Worm (Caenorhabditis elegans) whole organism, L1 larva: ENCODE data around the gene T02H6.7.

ENCODE experiments used
- ama-1 ChIP-seq: fragments of 150-350 bp; optimal IDR thresholded peaks from 2 replicates; lab custom pipeline; 2014
- efl-1 ChIP-seq, 4 experiments: fragments of 150-350 bp; optimal IDR thresholded peaks in 3 of 4; peaks in 1 of 4; 1 replicate in 1 of 4; 2 replicates in 3 of 4; lab custom pipeline; 2014; ENCODE audit warnings: missing biosample characterization in 2 of 4, missing genetic modification characterization in 2 of 4, missing genetic modification reagents in 2 of 4
- mef-2 ChIP-seq: fragments of 150-350 bp; optimal IDR thresholded peaks from 2 replicates; lab custom pipeline; 2014; ENCODE audit warnings: missing biosample characterization, missing genetic modification characterization
- mep-1 ChIP-seq: fragments of 150-350 bp; optimal IDR thresholded peaks from 2 replicates; lab custom pipeline; 2014; ENCODE audit warnings: missing biosample characterization, missing genetic modification characterization
- nhr-237 ChIP-seq: fragments of 150-350 bp; optimal IDR thresholded peaks from 2 replicates; lab custom pipeline; 2014; ENCODE audit warnings: missing biosample characterization, missing genetic modification characterization
- nhr-76 ChIP-seq: sonication (generic microtip); optimal IDR thresholded peaks from 2 replicates; lab custom pipeline; 2017; ENCODE audit warnings: missing biosample characterization, missing genetic modification characterization
- nhr-77 ChIP-seq: fragments of 150-350 bp; optimal IDR thresholded peaks from 2 replicates; lab custom pipeline; 2014; ENCODE audit warnings: missing biosample characterization, missing genetic modification characterization
- skn-1 ChIP-seq: fragments of 150-350 bp; optimal IDR thresholded peaks from 2 replicates; lab custom pipeline; 2014; ENCODE audit warnings: missing biosample characterization, missing genetic modification characterization
- snpc-4 ChIP-seq: fragments of 150-350 bp; optimal IDR thresholded peaks from 2 replicates; lab custom pipeline; 2014; ENCODE audit warnings: missing biosample characterization, missing genetic modification characterization

- TF ChIP-seq snpc-4 (tag; lab: Kevin White, UChicago): no peak
- no peak for TF ChIP-seq nhr-237 (tag; lab: Kevin White, UChicago)
- TF ChIP-seq efl-1 (optimal IDR thresholded peaks at IDR 0.05; lab: Kevin White, UChicago): no peak
- peak in 1 of 2 experiments; percentile 54 for TF ChIP-seq efl-1 (GFP tag; optimal IDR thresholded peaks at IDR 0.05 in 1 of 2; lab: Kevin White, UChicago)
- no peak for TF ChIP-seq skn-1 (tag; lab: Kevin White, UChicago)
- TF ChIP-seq nhr-76 (tag; lab: Kevin White, UChicago): no peak
- no peak for TF ChIP-seq nhr-77 (tag; lab: Kevin White, UChicago)
- TF ChIP-seq mef-2 (tag; lab: Kevin White, UChicago): no peak
- no peak for TF ChIP-seq ama-1 (lab: Kevin White, UChicago)
- TF ChIP-seq mep-1 (tag; lab: Kevin White, UChicago): no peak
Observed at ce11 chrII:732393-732792, 50.0 kb downstream of the T02H6.7 start.
